Worm (Caenorhabditis elegans): ENCODE results near the gene bath-36.

The bath-36 gene

DNA sequence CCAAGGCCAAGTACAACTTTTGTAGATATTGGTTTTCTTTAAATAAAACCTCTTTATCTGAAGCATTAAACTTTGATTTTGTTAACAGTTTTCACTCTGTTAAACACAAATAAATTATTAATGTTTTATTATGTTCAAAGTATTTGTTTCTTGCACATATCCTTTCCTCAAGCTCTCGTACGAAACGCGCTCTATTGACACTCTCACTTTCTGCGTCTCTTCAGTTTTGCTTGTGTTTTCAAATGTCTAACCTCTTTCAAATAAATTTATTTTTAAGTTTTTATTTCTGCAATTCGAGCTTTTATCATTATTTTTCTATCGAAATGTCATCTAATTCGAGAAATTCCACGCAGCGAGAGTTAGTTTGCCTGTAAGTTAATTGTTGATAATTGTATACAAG, 43.9 kb upstream of the bath-36 start, which contains the start of gene K08F9.4 (continued):
- TF ChIP-seq sdz-38 (tag; optimal IDR thresholded peaks at IDR 0.05) (no peak), B0336.3 (GFP tag; IDR thresholded peaks at IDR 0.05) (no peak), bed-1 (GFP tag; IDR thresholded peaks at IDR 0.05) (no peak), lin-54 (GFP tag; optimal IDR thresholded peaks at IDR 0.05) (peak; percentile 8), let-526 (GFP tag; IDR thresholded peaks at IDR 0.05) (no peak), ceh-100 (GFP tag; IDR thresholded peaks at IDR 0.05) (peak; percentile 88), ZK185.1 (tag; optimal IDR thresholded peaks at IDR 0.05; ENCODE audit: poor library complexity, severe bottlenecking) (no peak), nhr-27 (tag; optimal IDR thresholded peaks at IDR 0.05) (no peak), chd-7 (tag; optimal IDR thresholded peaks at IDR 0.05) (no peak), dpff-1 (tag; optimal IDR thresholded peaks at IDR 0.05) (no peak), pbrm-1 (GFP tag; IDR thresholded peaks at IDR 0.05) (no peak), madf-8 (GFP tag; conservative IDR thresholded peaks at IDR 0.05) (no peak), rcor-1 (GFP tag; IDR thresholded peaks at IDR 0.05) (no peak), attf-3 (GFP tag; conservative IDR thresholded peaks at IDR 0.05) (no peak)

- TF ChIP-seq ccch-3 (GFP tag; optimal IDR thresholded peaks at IDR 0.05): no peak
- no peak for TF ChIP-seq hlh-12 (tag; optimal IDR thresholded peaks at IDR 0.05)
- no peak for TF ChIP-seq ztf-26 (tag; optimal IDR thresholded peaks at IDR 0.05)
- TF ChIP-seq ceh-79 (tag; optimal IDR thresholded peaks at IDR 0.05): no peak
- TF ChIP-seq aptf-2 (GFP tag; conservative IDR thresholded peaks at IDR 0.05): no peak
Measured at ce11 chrV:15147776-15148175, 39.9 kb upstream of the bath-36 start, which contains the start of gene T09F5.20. Gene T09F5.20 (minus strand): TSS chrV:15147876.

DNA sequence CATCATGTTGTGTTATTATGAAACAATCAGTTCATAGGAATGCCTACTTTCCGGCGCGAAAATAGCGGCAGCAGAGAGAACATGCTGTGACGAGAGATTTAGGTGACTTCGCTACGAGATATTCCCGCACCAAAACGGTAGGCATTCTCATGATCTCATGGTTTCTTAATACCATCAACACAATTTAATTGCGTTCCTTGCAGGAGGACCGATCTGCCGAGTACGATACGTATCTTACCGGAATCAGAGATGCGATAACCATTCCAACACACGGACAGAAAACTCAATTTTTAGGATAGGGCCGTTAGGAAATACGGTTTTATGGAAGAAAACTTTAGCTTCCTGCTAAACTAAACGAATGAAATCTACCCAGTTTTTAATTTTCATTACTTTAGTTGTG, 38.9 kb upstream of the bath-36 start, which contains the start of gene T09F5.1:
TSS of gene T09F5.1 (plus strand) at position 301 of the 400 bp plus-strand sequence.
- TF ChIP-seq F37B4.10 (GFP tag; IDR thresholded peaks at IDR 0.05) (no peak), F49E8.2 (tag; optimal IDR thresholded peaks at IDR 0.05; ENCODE audit: insufficient read depth) (no peak), ceh-58 (GFP tag; IDR thresholded peaks at IDR 0.05) (no peak), die-1 (tag; optimal IDR thresholded peaks at IDR 0.05) (no peak), lag-1 (GFP tag; IDR thresholded peaks at IDR 0.05) (no peak), F23B12.7 (tag; optimal IDR thresholded peaks at IDR 0.05; ENCODE audit: insufficient read depth) (no peak), hmg-1.2 (GFP tag; IDR thresholded peaks at IDR 0.05) (no peak), let-607 (tag; optimal IDR thresholded peaks at IDR 0.05) (no peak), ceh-27 (GFP tag; optimal IDR thresholded peaks at IDR 0.05) (no peak), madf-10 (tag; optimal IDR thresholded peaks at IDR 0.05) (no peak), B0019.2 (GFP tag; conservative IDR thresholded peaks at IDR 0.05) (no peak), repo-1 (tag; optimal IDR thresholded peaks at IDR 0.05) (no peak), ztf-25 (GFP tag; IDR thresholded peaks at IDR 0.05) (no peak)

ce11 chrV:15150176-15150575, 37.5 kb upstream of the bath-36 start:
- TF ChIP-seq attf-3 (GFP tag; conservative IDR thresholded peaks at IDR 0.05): no peak
- no peak for TF ChIP-seq lir-1 (GFP tag; conservative IDR thresholded peaks at IDR 0.05)
- no peak for TF ChIP-seq let-607 (tag; optimal IDR thresholded peaks at IDR 0.05)
- no peak for TF ChIP-seq egrh-3 (GFP tag; IDR thresholded peaks at IDR 0.05)
- TF ChIP-seq zfh-2 (GFP tag; conservative IDR thresholded peaks at IDR 0.05): no peak
- no peak for TF ChIP-seq lag-1 (GFP tag; IDR thresholded peaks at IDR 0.05)
- TF ChIP-seq chd-7 (tag; optimal IDR thresholded peaks at IDR 0.05): no peak
- TF ChIP-seq egl-44 (GFP tag; IDR thresholded peaks at IDR 0.05): no peak
- TF ChIP-seq Y53G8AR.9 (GFP tag; conservative IDR thresholded peaks at IDR 0.05): no peak
- no peak for TF ChIP-seq pbrm-1 (GFP tag; IDR thresholded peaks at IDR 0.05)
- no peak for TF ChIP-seq ztf-28 (GFP tag; IDR thresholded peaks at IDR 0.05)
- no peak for TF ChIP-seq T26A5.8 (tag; optimal IDR thresholded peaks at IDR 0.05)
- no peak for TF ChIP-seq rcor-1 (GFP tag; IDR thresholded peaks at IDR 0.05)
- no peak for TF ChIP-seq gei-17 (GFP tag; optimal IDR thresholded peaks at IDR 0.05)
- no peak for TF ChIP-seq Y95B8A.8 (GFP tag; IDR thresholded peaks at IDR 0.05)
- TF ChIP-seq attf-6 (GFP tag; IDR thresholded peaks at IDR 0.05): no peak
- no peak for TF ChIP-seq F57A8.1 (GFP tag; optimal IDR thresholded peaks at IDR 0.05)
